Fruit fly (Drosophila melanogaster): Measurements from ENCODE around the gene CG34279.

DNA sequence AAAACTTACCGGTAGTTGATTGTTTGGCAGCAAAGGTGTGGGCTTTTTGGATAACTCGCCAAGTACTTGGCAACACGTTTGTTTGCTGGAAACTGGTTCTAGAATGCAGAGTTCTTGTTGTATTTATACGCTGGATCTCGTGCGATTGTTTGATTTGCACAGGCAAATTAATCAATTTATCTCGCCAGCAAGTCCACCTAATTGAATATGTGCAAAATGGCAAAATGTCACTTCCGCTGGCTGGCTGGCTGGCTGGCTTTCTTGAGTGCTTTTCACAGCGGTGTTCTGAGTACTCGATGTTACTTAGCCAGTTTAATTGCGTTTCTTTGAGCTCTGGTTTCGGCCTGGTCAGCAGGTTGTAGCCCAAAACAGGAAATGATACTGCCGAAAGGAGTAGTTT is 45.7 kb upstream of the CG34279 start, which contains the start of gene Eh:
- no peak for TF ChIP-seq insv (optimal IDR thresholded peaks at IDR 0.05)
- no peak for TF ChIP-seq psq (optimal IDR thresholded peaks at IDR 0.05)
- TF ChIP-seq ttk (optimal IDR thresholded peaks at IDR 0.05): no peak
- TF ChIP-seq h (optimal IDR thresholded peaks at IDR 0.05): no peak
- TF ChIP-seq Myc (optimal IDR thresholded peaks at IDR 0.05): no peak
